Fruit fly (Drosophila melanogaster): ENCODE measurements around the gene CG4213.

- TF ChIP-seq gce (GFP tag; IDR thresholded peaks at IDR 0.05) = no peak
- no peak for TF ChIP-seq Sry-δ (GFP tag; optimal IDR thresholded peaks at IDR 0.05)
- TF ChIP-seq Chrac-16 (GFP tag; optimal IDR thresholded peaks at IDR 0.05) = no peak
- TF ChIP-seq ash1 (GFP tag; optimal IDR thresholded peaks at IDR 0.05) = no peak
- TF ChIP-seq hth (optimal IDR thresholded peaks at IDR 0.05) = no peak
- no peak for TF ChIP-seq ERR (GFP tag; optimal IDR thresholded peaks at IDR 0.05)
- TF ChIP-seq CG4707 (GFP tag; optimal IDR thresholded peaks at IDR 0.05) = no peak
- no peak for TF ChIP-seq Dip2 (GFP tag; IDR thresholded peaks at IDR 0.05)
- no peak for TF ChIP-seq pan (optimal IDR thresholded peaks at IDR 0.05)
- no peak for TF ChIP-seq pan (GFP tag; optimal IDR thresholded peaks at IDR 0.05 in 1 of 2, IDR thresholded peaks at IDR 0.05 in 1 of 2)
- TF ChIP-seq CG15696 (tag; optimal IDR thresholded peaks at IDR 0.05) = no peak
- no peak for TF ChIP-seq CG2712 (tag; optimal IDR thresholded peaks at IDR 0.05)
- TF ChIP-seq Bgb (GFP tag; IDR thresholded peaks at IDR 0.05; ENCODE audit: partially characterized antibody) = no peak
- TF ChIP-seq kay (GFP tag; optimal IDR thresholded peaks at IDR 0.05) = no peak
These were observed 23.1 kb downstream of the CG4213 start for dm6 chr2L:378815-379440.

Measured in whole organism, embryonic.